Fruit fly (Drosophila melanogaster) whole organism, wandering third instar larva: ENCODE measurements around the gene CG16813.

Source experiments
- Abd-B ChIP-seq: fragments of >200 bp; optimal IDR thresholded peaks from 2 replicates; lab custom pipeline; 2017; ENCODE audit warnings: missing biosample characterization, missing genetic modification characterization
- CG9705 ChIP-seq: fragments of 200-800 bp; sonication (Bioruptor generic); optimal IDR thresholded peaks from 2 replicates; lab custom pipeline; 2018; ENCODE audit warnings: missing biosample characterization, mild to moderate bottlenecking, missing genetic modification characterization
- CrebA ChIP-seq: fragments of 200-800 bp; sonication (Bioruptor generic); optimal IDR thresholded peaks from 2 replicates; lab custom pipeline; 2016; ENCODE audit warnings: missing biosample characterization, mild to moderate bottlenecking, missing genetic modification characterization, borderline replicate concordance
- Dfd ChIP-seq: fragments of >200 bp; optimal IDR thresholded peaks from 2 replicates; lab custom pipeline; 2017; ENCODE audit warnings: missing biosample characterization, missing genetic modification characterization
- GATAd ChIP-seq: sonication (Bioruptor generic); optimal IDR thresholded peaks from 2 replicates; lab custom pipeline; 2016; ENCODE audit warnings: missing biosample characterization, missing genetic modification characterization
- HLH106 ChIP-seq: fragments of 200-800 bp; optimal IDR thresholded peaks from 3 replicates; lab custom pipeline; 2019; ENCODE audit warnings: missing biosample characterization, mild to moderate bottlenecking, missing genetic modification characterization, moderate library complexity
- Hnf4 ChIP-seq: fragments of 200-800 bp; sonication (Bioruptor generic); optimal IDR thresholded peaks from 2 replicates; lab custom pipeline; 2016; ENCODE audit warnings: missing biosample characterization, mild to moderate bottlenecking, missing genetic modification characterization
- Hr78 ChIP-seq: fragments of >200 bp; optimal IDR thresholded peaks from 2 replicates; lab custom pipeline; 2017; ENCODE audit warnings: missing biosample characterization, missing genetic modification characterization
- Myc ChIP-seq: fragments of >200 bp; optimal IDR thresholded peaks from 2 replicates; lab custom pipeline; 2017
- N ChIP-seq: fragments of >200 bp; optimal IDR thresholded peaks from 2 replicates; lab custom pipeline; 2018; ENCODE audit warnings: missing biosample characterization, missing external identifiers, missing genetic modification characterization
- OdsH ChIP-seq: fragments of 200-800 bp; sonication (Bioruptor generic); optimal IDR thresholded peaks from 2 replicates; lab custom pipeline; 2016; ENCODE audit warnings: missing biosample characterization, mild to moderate bottlenecking, missing genetic modification characterization
- Rel ChIP-seq, 2 experiments: fragments of 200-800 bp; sonication (Bioruptor generic) in 1 of 2; optimal IDR thresholded peaks; 2 replicates in 1 of 2; 3 replicates in 1 of 2; lab custom pipeline; 2016 to 2019; ENCODE audit warnings: mild to moderate bottlenecking in 2 of 2, missing biosample characterization in 2 of 2, missing genetic modification characterization in 2 of 2, moderate library complexity in 1 of 2
- Sp1 ChIP-seq: fragments of 200-800 bp; sonication (Bioruptor generic); optimal IDR thresholded peaks from 3 replicates; lab custom pipeline; 2019; ENCODE audit warnings: missing biosample characterization, mild to moderate bottlenecking, missing genetic modification characterization, moderate library complexity
- Vsx2 ChIP-seq: fragments of 200-300, 225-300 bp; sonication (Bioruptor generic); optimal IDR thresholded peaks from 2 replicates; lab custom pipeline; 2018; ENCODE audit warnings: missing biosample characterization, missing genetic modification characterization; ENCODE audit not compliant: partially characterized antibody
- br ChIP-seq: fragments of 200-800 bp; sonication (Bioruptor generic); optimal IDR thresholded peaks from 2 replicates; lab custom pipeline; 2016; ENCODE audit warnings: missing biosample characterization, missing genetic modification characterization
- dl ChIP-seq, 2 experiments: fragments of 175-275, 200-275 bp in 1 of 2; fragments of 200-275 bp in 1 of 2; sonication (Bioruptor generic); optimal IDR thresholded peaks; lab custom pipeline; 2018; ENCODE audit warnings: mild to moderate bottlenecking in 2 of 2, missing biosample characterization in 2 of 2, missing genetic modification characterization in 2 of 2, moderate library complexity in 2 of 2; ENCODE audit not compliant: partially characterized antibody in 2 of 2, insufficient read depth in 1 of 2
- dmrt93B ChIP-seq: fragments of 200-800 bp; sonication (Bioruptor generic); optimal IDR thresholded peaks from 2 replicates; lab custom pipeline; 2018; ENCODE audit warnings: missing biosample characterization, mild to moderate bottlenecking, missing genetic modification characterization
- dsf ChIP-seq: sonication (Bioruptor generic); optimal IDR thresholded peaks from 2 replicates; lab custom pipeline; 2016; ENCODE audit warnings: missing biosample characterization, missing genetic modification characterization, borderline replicate concordance
- ey ChIP-seq: fragments of 200-800 bp; sonication (Bioruptor generic); optimal IDR thresholded peaks from 2 replicates; lab custom pipeline; 2016; ENCODE audit warnings: missing biosample characterization, missing genetic modification characterization
- foxo ChIP-seq, 2 experiments: fragments of 200-800 bp; sonication (Bioruptor generic); optimal IDR thresholded peaks; 2 replicates in 1 of 2; 3 replicates in 1 of 2; lab custom pipeline; 2016 to 2017; ENCODE audit warnings: missing biosample characterization in 2 of 2, missing genetic modification characterization in 2 of 2
- fru ChIP-seq: fragments of 200-800 bp; sonication (Bioruptor generic); optimal IDR thresholded peaks from 3 replicates; lab custom pipeline; 2016; ENCODE audit warnings: missing biosample characterization, mild to moderate bottlenecking, missing genetic modification characterization
- h ChIP-seq: fragments of 200-800 bp; sonication (Bioruptor generic); optimal IDR thresholded peaks from 3 replicates; lab custom pipeline; 2016; ENCODE audit warnings: missing biosample characterization, mild to moderate bottlenecking, missing genetic modification characterization
- lola ChIP-seq: fragments of >200 bp; optimal IDR thresholded peaks from 2 replicates; lab custom pipeline; 2017; ENCODE audit warnings: missing biosample characterization, missing genetic modification characterization
- psq ChIP-seq: fragments of 200-800 bp; sonication (Bioruptor generic); optimal IDR thresholded peaks from 3 replicates; lab custom pipeline; 2017; ENCODE audit warnings: missing biosample characterization, mild to moderate bottlenecking, missing genetic modification characterization, moderate library complexity
- rgr ChIP-seq: fragments of 200-800 bp; sonication (Bioruptor generic); optimal IDR thresholded peaks from 3 replicates; lab custom pipeline; 2016; ENCODE audit warnings: missing biosample characterization, mild to moderate bottlenecking, missing genetic modification characterization
- sv ChIP-seq: fragments of 200-800 bp; sonication (Bioruptor generic); optimal IDR thresholded peaks from 3 replicates; lab custom pipeline; 2016; ENCODE audit warnings: missing biosample characterization, missing genetic modification characterization
- tai ChIP-seq: sonication (Bioruptor generic); optimal IDR thresholded peaks from 2 replicates; lab custom pipeline; 2016; ENCODE audit warnings: missing biosample characterization, missing genetic modification characterization
- usp ChIP-seq: fragments of >200 bp; optimal IDR thresholded peaks from 2 replicates; lab custom pipeline; 2017; ENCODE audit warnings: missing biosample characterization, missing genetic modification characterization
- woc ChIP-seq: sonication (Bioruptor generic); optimal IDR thresholded peaks from 2 replicates; lab custom pipeline; 2016; ENCODE audit warnings: missing biosample characterization, mild to moderate bottlenecking, missing genetic modification characterization

Gene CG16813

dm6 chr2L:13227242-13227641, at the start of gene CG16813:
Gene CG16813, plus strand, starts transcription at chr2L:13227529.
- TF ChIP-seq Dfd (GFP tag; lab: Kevin White, UChicago) (no peak), rgr (GFP tag; lab: Kevin White, UChicago) (no peak), Hnf4 (GFP tag; lab: Kevin White, UChicago) (no peak), tai (GFP tag; lab: Kevin White, UChicago) (no peak), dsf (GFP tag; lab: Kevin White, UChicago) (no peak), Sp1 (no peak), fru (GFP tag; lab: Kevin White, UChicago) (no peak), Hr78 (GFP tag; lab: Kevin White, UChicago) (no peak), Rel (GFP tag; optimal IDR thresholded peaks at IDR 0.05; lab: Kevin White, UChicago) (no peak), Rel (tag; optimal IDR thresholded peaks at IDR 0.05; lab: Kevin White, UChicago) (no peak), usp (GFP tag; lab: Kevin White, UChicago) (no peak), Vsx2 (GFP tag; lab: Kevin White, UChicago) (no peak), psq (GFP tag; lab: Kevin White, UChicago) (no peak), lola (no peak), h (GFP tag; lab: Kevin White, UChicago) (no peak), woc (no peak)

- no peak for TF ChIP-seq Abd-B (GFP tag; lab: Kevin White, UChicago)
- TF ChIP-seq Rel (GFP tag; optimal IDR thresholded peaks at IDR 0.05; lab: Kevin White, UChicago), result no peak
- TF ChIP-seq Rel (tag; optimal IDR thresholded peaks at IDR 0.05; lab: Kevin White, UChicago), result peak; percentile 97
- TF ChIP-seq, all 38 proteins: peak for 1
These were observed 48.2 kb upstream of the CG16813 start, which contains the start of gene Alg7 for dm6 chr2L:13179095-13179494. Gene Alg7, plus strand, starts transcription at chr2L:13179247.

- no peak for TF ChIP-seq N (GFP tag; lab: Kevin White, UChicago)
- TF ChIP-seq psq (GFP tag; lab: Kevin White, UChicago), result no peak
- no peak for TF ChIP-seq lola
- TF ChIP-seq dsf (GFP tag; lab: Kevin White, UChicago), result no peak
- TF ChIP-seq tai (GFP tag; lab: Kevin White, UChicago), result no peak
- no peak for TF ChIP-seq CG9705 (GFP tag; lab: Kevin White, UChicago)
- no peak for TF ChIP-seq Rel (GFP tag; optimal IDR thresholded peaks at IDR 0.05; lab: Kevin White, UChicago)
- no peak for TF ChIP-seq Rel (tag; optimal IDR thresholded peaks at IDR 0.05; lab: Kevin White, UChicago)
- TF ChIP-seq h (GFP tag; lab: Kevin White, UChicago), result no peak
- TF ChIP-seq foxo (GFP tag; optimal IDR thresholded peaks at IDR 0.05; lab: Kevin White, UChicago), result no peak
- no peak for TF ChIP-seq ey
- no peak for TF ChIP-seq Hnf4 (GFP tag; lab: Kevin White, UChicago)
- no peak for TF ChIP-seq sv (GFP tag; lab: Kevin White, UChicago)
- no peak for TF ChIP-seq Abd-B (GFP tag; lab: Kevin White, UChicago)
- no peak for TF ChIP-seq OdsH (GFP tag; lab: Kevin White, UChicago)
- no peak for TF ChIP-seq dmrt93B (GFP tag; lab: Kevin White, UChicago)
- TF ChIP-seq HLH106 (tag; lab: Kevin White, UChicago), result no peak
- TF ChIP-seq, all 38 proteins: peak for 0
These were observed 44.9 kb upstream of the CG16813 start, which contains the start of gene Mgat3 for dm6 chr2L:13182415-13182814. Gene Mgat3, minus strand, starts transcription at chr2L:13182596.

dm6 chr2L:13183150-13183549, 44.2 kb upstream of the CG16813 start, which contains the start of gene Rsph1:
Gene Rsph1, plus strand, starts transcription at chr2L:13183450.
- TF ChIP-seq br (no peak), OdsH (GFP tag; lab: Kevin White, UChicago) (no peak), Rel (GFP tag; optimal IDR thresholded peaks at IDR 0.05; lab: Kevin White, UChicago) (no peak), Rel (tag; optimal IDR thresholded peaks at IDR 0.05; lab: Kevin White, UChicago) (no peak), Vsx2 (GFP tag; lab: Kevin White, UChicago) (no peak), CG9705 (GFP tag; lab: Kevin White, UChicago) (no peak), ey (no peak), dl (GFP tag; optimal IDR thresholded peaks at IDR 0.05; lab: Kevin White, UChicago; ENCODE audit: insufficient read depth in 1 of 2, partially characterized antibody in 2 of 2) (no peak), Myc (lab: Kevin White, UChicago) (no peak), usp (GFP tag; lab: Kevin White, UChicago) (no peak), GATAd (GFP tag; lab: Kevin White, UChicago) (no peak), HLH106 (tag; lab: Kevin White, UChicago) (no peak), Abd-B (GFP tag; lab: Kevin White, UChicago) (no peak), lola (no peak), CrebA (GFP tag; lab: Kevin White, UChicago) (no peak)

dm6 chr2L:13190534-13190933, 36.8 kb upstream of the CG16813 start:
- TF ChIP-seq h (GFP tag; lab: Kevin White, UChicago) (peak; percentile 43), Abd-B (GFP tag; lab: Kevin White, UChicago) (no peak), fru (GFP tag; lab: Kevin White, UChicago) (peak; percentile 56), foxo (GFP tag; optimal IDR thresholded peaks at IDR 0.05; lab: Kevin White, UChicago) (peak in 1 of 2 experiments; percentile 12), Rel (GFP tag; optimal IDR thresholded peaks at IDR 0.05; lab: Kevin White, UChicago) (no peak), Rel (tag; optimal IDR thresholded peaks at IDR 0.05; lab: Kevin White, UChicago) (peak; percentile 85), br (peak; percentile 11), dmrt93B (GFP tag; lab: Kevin White, UChicago) (no peak), Sp1 (peak; percentile 49), rgr (GFP tag; lab: Kevin White, UChicago) (peak; percentile 1)
